Worm (Caenorhabditis elegans): ENCODE measurements around the gene Y43F8C.5.

The Y43F8C.5 gene

ce11 chrV:19590826-19591225 is 41.6 kb downstream of the Y43F8C.5 start:
- no peak for TF ChIP-seq hmg-11 (tag; optimal IDR thresholded peaks at IDR 0.05)
- TF ChIP-seq nhr-25 (tag; optimal IDR thresholded peaks at IDR 0.05), result no peak
- no peak for TF ChIP-seq ceh-28 (tag; optimal IDR thresholded peaks at IDR 0.05)
- no peak for TF ChIP-seq nhr-237 (tag; optimal IDR thresholded peaks at IDR 0.05)
- TF ChIP-seq zag-1 (tag; optimal IDR thresholded peaks at IDR 0.05), result no peak
- no peak for TF ChIP-seq pha-4 (tag; optimal IDR thresholded peaks at IDR 0.05)
- no peak for TF ChIP-seq ceh-16 (tag; optimal IDR thresholded peaks at IDR 0.05)
- TF ChIP-seq lin-39 (tag; optimal IDR thresholded peaks at IDR 0.05), result no peak

- no peak for TF ChIP-seq elt-1 (tag; optimal IDR thresholded peaks at IDR 0.05)
- TF ChIP-seq nhr-76 (tag; optimal IDR thresholded peaks at IDR 0.05), result no peak
Observed at ce11 chrV:19582256-19582655, 50.2 kb downstream of the Y43F8C.5 start.
